Fruit fly (Drosophila melanogaster): ENCODE data around the gene Spag1.

Gene Spag1

dm6 chr3R:26899982-26900381 is 47.6 kb upstream of the Spag1 start (continued):
- TF ChIP-seq CG15073 (GFP tag; optimal IDR thresholded peaks at IDR 0.05) (no peak), hkb (optimal IDR thresholded peaks at IDR 0.05) (no peak), hkb (GFP tag; IDR thresholded peaks at IDR 0.05) (0 out of 2 replicates have a peak, but pooled peaks have one; percentile 28), CG1024 (GFP tag; IDR thresholded peaks at IDR 0.05) (no peak), HLH54F (GFP tag; optimal IDR thresholded peaks at IDR 0.05) (no peak), CG17912 (GFP tag; optimal IDR thresholded peaks at IDR 0.05) (no peak), CG17186 (GFP tag; optimal IDR thresholded peaks at IDR 0.05) (no peak), Ptx1 (GFP tag; IDR thresholded peaks at IDR 0.05) (peak; percentile 66), chif (GFP tag; optimal IDR thresholded peaks at IDR 0.05) (no peak), E2f2 (GFP tag; IDR thresholded peaks at IDR 0.05) (peak; percentile 30; the same call in 1 of the 2 replicates), CG8290 (GFP tag; optimal IDR thresholded peaks at IDR 0.05) (no peak), CG8290 (tag; optimal IDR thresholded peaks at IDR 0.05) (no peak), ATbp (GFP tag; optimal IDR thresholded peaks at IDR 0.05) (peak; percentile 40), Fer1 (GFP tag; optimal IDR thresholded peaks at IDR 0.05) (no peak), Meics (GFP tag; optimal IDR thresholded peaks at IDR 0.05) (no peak), Fer2 (tag; optimal IDR thresholded peaks at IDR 0.05) (no peak), stc (GFP tag; IDR thresholded peaks at IDR 0.05) (peak; percentile 57; the same call in 1 of the 2 replicates), nau (GFP tag; optimal IDR thresholded peaks at IDR 0.05) (no peak), CoRest (tag; optimal IDR thresholded peaks at IDR 0.05) (peak; percentile 28), Bteb2 (GFP tag; optimal IDR thresholded peaks at IDR 0.05) (no peak), gcm (GFP tag; optimal IDR thresholded peaks at IDR 0.05) (no peak), hth (optimal IDR thresholded peaks at IDR 0.05) (no peak), CG13123 (GFP tag; optimal IDR thresholded peaks at IDR 0.05) (peak; percentile 8), CG6689 (GFP tag; IDR thresholded peaks at IDR 0.05) (peak; percentile 56), shn (GFP tag; optimal IDR thresholded peaks at IDR 0.05) (no peak), cg (GFP tag; optimal IDR thresholded peaks at IDR 0.05) (no peak), ind (GFP tag; optimal IDR thresholded peaks at IDR 0.05) (peak; percentile 9), fu2 (GFP tag; optimal IDR thresholded peaks at IDR 0.05) (no peak), Fer3 (tag; optimal IDR thresholded peaks at IDR 0.05) (peak; percentile 6), CG1832 (GFP tag; optimal IDR thresholded peaks at IDR 0.05) (no peak), prd (optimal IDR thresholded peaks at IDR 0.05) (no peak), prd (GFP tag; IDR thresholded peaks at IDR 0.05) (peak; percentile 69; the same call in 2 of the 3 replicates), CG7987 (GFP tag; optimal IDR thresholded peaks at IDR 0.05) (no peak), CG8944 (GFP tag; optimal IDR thresholded peaks at IDR 0.05) (no peak), CG34376 (GFP tag; optimal IDR thresholded peaks at IDR 0.05) (no peak), CG11504 (tag; optimal IDR thresholded peaks at IDR 0.05) (peak; percentile 63)

dm6 chr3R:26906034-26906433 is 41.6 kb upstream of the Spag1 start:
- TF ChIP-seq CrebB (tag; optimal IDR thresholded peaks at IDR 0.05), result no peak
- TF ChIP-seq caup (GFP tag; optimal IDR thresholded peaks at IDR 0.05; ENCODE audit: severe bottlenecking), result no peak

- TF ChIP-seq CG7839 (tag; optimal IDR thresholded peaks at IDR 0.05) (peak; percentile 15), Med (GFP tag) (peak; percentile 86), ci (GFP tag; IDR thresholded peaks at IDR 0.05) (no peak), CG34422 (GFP tag; IDR thresholded peaks at IDR 0.05) (no peak), Blimp-1 (GFP tag; optimal IDR thresholded peaks at IDR 0.05) (peak; percentile 61), Six4 (GFP tag; optimal IDR thresholded peaks at IDR 0.05) (no peak), pita (GFP tag; optimal IDR thresholded peaks at IDR 0.05) (no peak), CG18262 (tag; optimal IDR thresholded peaks at IDR 0.05) (no peak), wdn (GFP tag; IDR thresholded peaks at IDR 0.05) (0 out of 2 replicates have a peak, but pooled peaks have one; percentile 5), CG1529 (GFP tag; optimal IDR thresholded peaks at IDR 0.05) (no peak), Dad (GFP tag; optimal IDR thresholded peaks at IDR 0.05) (no peak), Mad (GFP tag; optimal IDR thresholded peaks at IDR 0.05) (no peak), CG1647 (GFP tag; optimal IDR thresholded peaks at IDR 0.05) (no peak)
Measured at dm6 chr3R:26906711-26907510, 40.7 kb upstream of the Spag1 start.
